Fruit fly (Drosophila melanogaster): ENCODE data around the gene Arglu1.

Arglu1 gene

dm6 chr2L:9954119-9954518, 16.2 kb upstream of the Arglu1 start, which contains the start of the genes CG13126 and CG4709 (continued):
- no peak for TF ChIP-seq Neu2 (GFP tag; optimal IDR thresholded peaks at IDR 0.05; ENCODE audit: borderline replicate concordance)
- peak; percentile 57 for TF ChIP-seq Usf (GFP tag; optimal IDR thresholded peaks at IDR 0.05)
- TF ChIP-seq CG9609 (GFP tag; optimal IDR thresholded peaks at IDR 0.05) = no peak
- peak; percentile 87 for TF ChIP-seq CG33557 (GFP tag; optimal IDR thresholded peaks at IDR 0.05)
- TF ChIP-seq Six4 (GFP tag; optimal IDR thresholded peaks at IDR 0.05) = peak; percentile 90
- peak; percentile 29 for TF ChIP-seq CG17912 (GFP tag; optimal IDR thresholded peaks at IDR 0.05)
- TF ChIP-seq CG2199 (GFP tag; IDR thresholded peaks at IDR 0.05) = peak; percentile 68; the same call in 1 of the 3 replicates
- peak; percentile 41 for TF ChIP-seq CG13624 (GFP tag; optimal IDR thresholded peaks at IDR 0.05)
- peak; percentile 51 to 91 for TF ChIP-seq Hr51 (GFP tag; optimal IDR thresholded peaks at IDR 0.05)
- TF ChIP-seq Spps (tag; optimal IDR thresholded peaks at IDR 0.05) = peak; percentile 95
- no peak for TF ChIP-seq btn (GFP tag; optimal IDR thresholded peaks at IDR 0.05)
- peak; percentile 50; the same call in 1 of the 2 replicates for TF ChIP-seq Lim3 (GFP tag; IDR thresholded peaks at IDR 0.05)
- peak; percentile 73 for TF ChIP-seq CG10462 (GFP tag; optimal IDR thresholded peaks at IDR 0.05)
- no peak for TF ChIP-seq CG34224 (GFP tag; IDR thresholded peaks at IDR 0.05; ENCODE audit: partially characterized antibody)
- 0 out of 2 replicates have a peak, but pooled peaks have one; percentile 25 for TF ChIP-seq unc-4 (GFP tag; IDR thresholded peaks at IDR 0.05; ENCODE audit: partially characterized antibody)
- TF ChIP-seq CG4617 (GFP tag; optimal IDR thresholded peaks at IDR 0.05; ENCODE audit: borderline replicate concordance) = peak; percentile 85
- TF ChIP-seq Sox102F (GFP tag; optimal IDR thresholded peaks at IDR 0.05) = peak; percentile 91
- TF ChIP-seq Optix (GFP tag; IDR thresholded peaks at IDR 0.05) = peak; percentile 66; the same call in 2 of the 3 replicates
- TF ChIP-seq gem (tag; optimal IDR thresholded peaks at IDR 0.05) = peak; percentile 96
- TF ChIP-seq E2f1 (GFP tag; IDR thresholded peaks at IDR 0.05) = peak; percentile 87
- TF ChIP-seq Max (GFP tag; optimal IDR thresholded peaks at IDR 0.05) = peak; percentile 92
- peak; percentile 89 for TF ChIP-seq ttk (GFP tag; IDR thresholded peaks at IDR 0.05)
- TF ChIP-seq CG4707 (GFP tag; optimal IDR thresholded peaks at IDR 0.05) = peak; percentile 57
- peak; percentile 82 for TF ChIP-seq H2.0 (GFP tag; IDR thresholded peaks at IDR 0.05)
- peak; percentile 92 for TF ChIP-seq CG6254 (GFP tag; optimal IDR thresholded peaks at IDR 0.05)
- TF ChIP-seq esg (GFP tag; conservative IDR thresholded peaks at IDR 0.05) = peak; percentile 88
- peak; percentile 86 for TF ChIP-seq CG6272 (GFP tag; IDR thresholded peaks at IDR 0.05)
- TF ChIP-seq CG17802 (tag; optimal IDR thresholded peaks at IDR 0.05) = peak; percentile 73
- peak; percentile 29 for TF ChIP-seq ems (GFP tag; optimal IDR thresholded peaks at IDR 0.05)
- TF ChIP-seq CG18262 (tag; optimal IDR thresholded peaks at IDR 0.05) = peak; percentile 97
- peak; percentile 97 for TF ChIP-seq vvl (GFP tag; IDR thresholded peaks at IDR 0.05)
- peak; percentile 74 for TF ChIP-seq CG11723 (GFP tag; optimal IDR thresholded peaks at IDR 0.05)
- peak; percentile 91 for TF ChIP-seq sob (GFP tag; IDR thresholded peaks at IDR 0.05)
- no peak for TF ChIP-seq HmgD (GFP tag; optimal IDR thresholded peaks at IDR 0.05)
- TF ChIP-seq CG14441 (GFP tag; IDR thresholded peaks at IDR 0.05) = peak; percentile 86
- TF ChIP-seq Nf-YA (GFP tag; IDR thresholded peaks at IDR 0.05) = peak; percentile 71
- TF ChIP-seq ro (GFP tag; IDR thresholded peaks at IDR 0.05) = peak; percentile 75
- peak; percentile 76 for TF ChIP-seq CG8359 (GFP tag; optimal IDR thresholded peaks at IDR 0.05; ENCODE audit: borderline replicate concordance)
- TF ChIP-seq danr (GFP tag; IDR thresholded peaks at IDR 0.05) = peak; percentile 70
- TF ChIP-seq Hmx (GFP tag; optimal IDR thresholded peaks at IDR 0.05) = no peak
- peak; percentile 76 for TF ChIP-seq CG14050 (GFP tag; IDR thresholded peaks at IDR 0.05)
- TF ChIP-seq CG12071 (GFP tag; optimal IDR thresholded peaks at IDR 0.05) = peak; percentile 29
- TF ChIP-seq kni (GFP tag; optimal IDR thresholded peaks at IDR 0.05) = no peak
- TF ChIP-seq pzg (GFP tag; optimal IDR thresholded peaks at IDR 0.05) = peak; percentile 59
- no peak for TF ChIP-seq Kr (GFP tag; optimal IDR thresholded peaks at IDR 0.05)
- peak; percentile 19 for TF ChIP-seq CG17186 (GFP tag; optimal IDR thresholded peaks at IDR 0.05)
- no peak for TF ChIP-seq gcm2 (GFP tag; optimal IDR thresholded peaks at IDR 0.05)
- TF ChIP-seq hkb (optimal IDR thresholded peaks at IDR 0.05) = no peak
- TF ChIP-seq hkb (GFP tag; IDR thresholded peaks at IDR 0.05) = peak; percentile 91
- peak; percentile 70 for TF ChIP-seq CG1529 (GFP tag; optimal IDR thresholded peaks at IDR 0.05)
- peak; percentile 91 for TF ChIP-seq CG11504 (tag; optimal IDR thresholded peaks at IDR 0.05)
